Fruit fly (Drosophila melanogaster): Measurements from ENCODE around the gene mRpS6.

DNA sequence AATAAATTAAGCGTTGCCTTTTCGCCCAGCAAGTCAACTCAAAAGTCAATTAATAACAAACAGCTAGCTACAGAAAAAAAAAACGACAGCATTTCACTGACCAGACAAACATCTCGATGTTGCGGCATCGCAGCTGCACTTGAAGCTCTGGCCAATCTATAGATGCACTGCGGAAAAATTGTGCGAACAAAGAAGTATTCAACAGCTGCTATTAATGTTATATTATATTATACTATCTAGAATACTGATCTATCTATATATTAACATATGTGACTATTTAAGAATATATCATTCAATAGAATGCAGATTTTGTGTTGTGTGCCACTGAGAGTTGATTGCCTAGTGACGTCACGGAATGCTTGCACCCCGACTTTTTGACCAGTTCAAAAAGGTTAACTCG is 16.3 kb upstream of the mRpS6 start:
- TF ChIP-seq Sin3A (optimal IDR thresholded peaks at IDR 0.05) (no peak), CG30431 (GFP tag; optimal IDR thresholded peaks at IDR 0.05) (no peak), nau (GFP tag; optimal IDR thresholded peaks at IDR 0.05) (no peak), CG2678 (tag; optimal IDR thresholded peaks at IDR 0.05) (no peak)
